Fruit fly (Drosophila melanogaster) whole organism, prepupa: ENCODE results near the gene Tl.

Source experiments
- Blimp-1 ChIP-seq: fragments of 200-800 bp; sonication (Bioruptor generic); optimal IDR thresholded peaks from 3 replicates; lab custom pipeline; 2017; ENCODE audit warnings: missing biosample characterization, missing genetic modification characterization, mild to moderate bottlenecking, moderate library complexity, missing genetic modification reagents
- CG10631 ChIP-seq: fragments of 200-800 bp; sonication (Bioruptor generic); optimal IDR thresholded peaks from 2 replicates; lab custom pipeline; 2016; ENCODE audit warnings: missing biosample characterization, missing genetic modification characterization
- CG10669 ChIP-seq: fragments of 200-800 bp; sonication (Bioruptor generic); optimal IDR thresholded peaks from 3 replicates; lab custom pipeline; 2018; ENCODE audit warnings: missing biosample characterization, mild to moderate bottlenecking, missing genetic modification characterization, moderate library complexity
- CG11294 ChIP-seq: fragments of 200-800 bp; sonication (Bioruptor generic); IDR thresholded peaks from 2 replicates; pipeline ENCODE4 v1.3.6; 2022; ENCODE audit warnings: missing biosample characterization, missing genetic modification characterization
- CG11762 ChIP-seq: fragments of 200-800 bp; sonication (Bioruptor generic); optimal IDR thresholded peaks from 3 replicates; lab custom pipeline; 2016; ENCODE audit warnings: missing biosample characterization, missing genetic modification characterization; ENCODE audit not compliant: insufficient read depth
- CG11902 ChIP-seq: fragments of 200-800 bp; sonication (Bioruptor generic); optimal IDR thresholded peaks from 3 replicates; lab custom pipeline; 2016; ENCODE audit warnings: missing biosample characterization, missing genetic modification characterization
- CG15336 ChIP-seq: fragments of 200-800 bp; sonication (Bioruptor generic); IDR thresholded peaks from 2 replicates; pipeline ENCODE4 v1.3.6; 2022; ENCODE audit warnings: missing biosample characterization, missing genetic modification characterization
- CG1621 ChIP-seq: fragments of 200-800 bp; sonication (Bioruptor generic); optimal IDR thresholded peaks from 3 replicates; lab custom pipeline; 2018; ENCODE audit warnings: missing biosample characterization, mild to moderate bottlenecking, missing genetic modification characterization
- CG16779 ChIP-seq: fragments of 200-800 bp; sonication (Bioruptor generic); optimal IDR thresholded peaks from 3 replicates; lab custom pipeline; 2017; ENCODE audit warnings: missing biosample characterization, mild to moderate bottlenecking, missing genetic modification characterization
- CG3032 ChIP-seq: fragments of 200-800 bp; optimal IDR thresholded peaks from 2 replicates; lab custom pipeline; 2019; ENCODE audit warnings: missing biosample characterization, mild to moderate bottlenecking, missing genetic modification characterization, moderate library complexity
- CG31627 ChIP-seq: fragments of 200-800 bp; sonication (Bioruptor generic); optimal IDR thresholded peaks from 3 replicates; lab custom pipeline; 2016; ENCODE audit warnings: missing biosample characterization, missing genetic modification characterization
- CG32006 ChIP-seq: fragments of 200-800 bp; sonication (Bioruptor generic); optimal IDR thresholded peaks from 3 replicates; lab custom pipeline; 2017; ENCODE audit warnings: missing biosample characterization, mild to moderate bottlenecking, missing genetic modification characterization
- CG3919 ChIP-seq: fragments of 200-800 bp; sonication (Bioruptor generic); optimal IDR thresholded peaks from 3 replicates; lab custom pipeline; 2016; ENCODE audit warnings: missing biosample characterization, missing genetic modification characterization
- CG4318 ChIP-seq: fragments of 200-800 bp; sonication (Bioruptor generic); optimal IDR thresholded peaks from 3 replicates; lab custom pipeline; 2017; ENCODE audit warnings: missing biosample characterization, mild to moderate bottlenecking, missing genetic modification characterization
- CG6163 ChIP-seq: fragments of 200-800 bp; sonication (Bioruptor generic); IDR thresholded peaks from 3 replicates; pipeline ENCODE4 v1.3.6; 2022; ENCODE audit warnings: missing biosample characterization, missing genetic modification characterization
- CG6792 ChIP-seq: fragments of 200-800 bp; sonication (Bioruptor generic); optimal IDR thresholded peaks from 3 replicates; lab custom pipeline; 2016; ENCODE audit warnings: missing biosample characterization, missing genetic modification characterization
- CG6808 ChIP-seq: fragments of 200-800 bp; sonication (Bioruptor generic); optimal IDR thresholded peaks from 3 replicates; lab custom pipeline; 2017; ENCODE audit warnings: missing biosample characterization, missing genetic modification characterization, mild to moderate bottlenecking, moderate library complexity, missing genetic modification reagents
- CG6854 ChIP-seq: fragments of 200-800 bp; sonication (Bioruptor generic); optimal IDR thresholded peaks from 2 replicates; lab custom pipeline; 2017; ENCODE audit warnings: missing biosample characterization, mild to moderate bottlenecking, missing genetic modification characterization
- CG7368 ChIP-seq: fragments of 200-800 bp; sonication (Bioruptor generic); optimal IDR thresholded peaks from 3 replicates; lab custom pipeline; 2016; ENCODE audit warnings: missing biosample characterization, missing genetic modification characterization
- CG8119 ChIP-seq: fragments of 200-800 bp; sonication (Bioruptor generic); IDR thresholded peaks from 3 replicates; pipeline ENCODE4 v1.3.6; 2022; ENCODE audit warnings: missing biosample characterization, missing genetic modification characterization
- CG8319 ChIP-seq: fragments of 200-800 bp; sonication (Bioruptor generic); optimal IDR thresholded peaks from 3 replicates; lab custom pipeline; 2016; ENCODE audit warnings: missing biosample characterization, missing genetic modification characterization
- Eip75B ChIP-seq: fragments of 200-800 bp; sonication (Bioruptor generic); optimal IDR thresholded peaks from 3 replicates; lab custom pipeline; 2016; ENCODE audit warnings: missing biosample characterization, missing genetic modification characterization
- Eip78C ChIP-seq: fragments of 200-800 bp; sonication (Bioruptor generic); peaks from one replicate; lab custom pipeline; 2016; ENCODE audit warnings: missing biosample characterization, missing genetic modification characterization
- Eip93F ChIP-seq: fragments of 200-800 bp; sonication (Bioruptor generic); optimal IDR thresholded peaks from 2 replicates; lab custom pipeline; 2016; ENCODE audit warnings: missing biosample characterization, mild to moderate bottlenecking, missing genetic modification characterization
- Ets21C ChIP-seq: fragments of 200-800 bp; sonication (Bioruptor generic); optimal IDR thresholded peaks from 3 replicates; lab custom pipeline; 2016; ENCODE audit warnings: missing biosample characterization, missing genetic modification characterization
- Hr38 ChIP-seq: sonication (Bioruptor generic); optimal IDR thresholded peaks from 2 replicates; lab custom pipeline; 2016; ENCODE audit warnings: missing biosample characterization, missing genetic modification characterization
- Hr39 ChIP-seq: fragments of 200-800 bp; sonication (Bioruptor generic); optimal IDR thresholded peaks from 2 replicates; lab custom pipeline; 2016; ENCODE audit warnings: missing biosample characterization, missing genetic modification characterization
- Hr4 ChIP-seq: fragments of 200-800 bp; sonication (Bioruptor generic); optimal IDR thresholded peaks from 3 replicates; lab custom pipeline; 2016; ENCODE audit warnings: missing biosample characterization, missing genetic modification characterization
- Lpt ChIP-seq: fragments of 200-800 bp; sonication (Bioruptor generic); optimal IDR thresholded peaks from 3 replicates; lab custom pipeline; 2016; ENCODE audit warnings: missing biosample characterization, missing genetic modification characterization
- Met ChIP-seq: fragments of 200-800 bp; sonication (Bioruptor generic); optimal IDR thresholded peaks from 3 replicates; lab custom pipeline; 2016; ENCODE audit warnings: missing biosample characterization, missing genetic modification characterization
- OdsH ChIP-seq: fragments of 200-800 bp; sonication (Bioruptor generic); optimal IDR thresholded peaks from 3 replicates; lab custom pipeline; 2016; ENCODE audit warnings: missing biosample characterization, missing genetic modification characterization
- Smox ChIP-seq: fragments of 200-800 bp; sonication (Bioruptor generic); optimal IDR thresholded peaks from 3 replicates; lab custom pipeline; 2016; ENCODE audit warnings: missing biosample characterization, missing genetic modification characterization
- Sox102F ChIP-seq: fragments of 200-800 bp; sonication (Bioruptor generic); optimal IDR thresholded peaks from 2 replicates; lab custom pipeline; 2016; ENCODE audit warnings: missing biosample characterization, mild to moderate bottlenecking, missing genetic modification characterization
- Sox14 ChIP-seq: fragments of 200-800 bp; sonication (Bioruptor generic); optimal IDR thresholded peaks from 3 replicates; lab custom pipeline; 2016; ENCODE audit warnings: missing biosample characterization, missing genetic modification characterization
- achi ChIP-seq: fragments of 200-800 bp; sonication (Bioruptor generic); optimal IDR thresholded peaks from 3 replicates; lab custom pipeline; 2016; ENCODE audit warnings: missing biosample characterization, missing genetic modification characterization
- acj6 ChIP-seq: fragments of 200-800 bp; sonication (Bioruptor generic); optimal IDR thresholded peaks from 3 replicates; lab custom pipeline; 2016; ENCODE audit warnings: missing biosample characterization, missing genetic modification characterization
- cyc ChIP-seq: fragments of 200-800 bp; sonication (Bioruptor generic); optimal IDR thresholded peaks from 3 replicates; lab custom pipeline; 2016; ENCODE audit warnings: missing biosample characterization, missing genetic modification characterization
- dac ChIP-seq: fragments of 200-800 bp; sonication (Bioruptor generic); optimal IDR thresholded peaks from 2 replicates; lab custom pipeline; 2017; ENCODE audit warnings: missing biosample characterization, mild to moderate bottlenecking, missing genetic modification characterization
- esn ChIP-seq: fragments of 200-800 bp; sonication (Bioruptor generic); optimal IDR thresholded peaks from 2 replicates; lab custom pipeline; 2016; ENCODE audit warnings: missing biosample characterization, mild to moderate bottlenecking, missing genetic modification characterization, moderate library complexity
- fd59A ChIP-seq: fragments of 200-800 bp; sonication (Bioruptor generic); optimal IDR thresholded peaks from 2 replicates; lab custom pipeline; 2017; ENCODE audit warnings: missing biosample characterization, mild to moderate bottlenecking, missing genetic modification characterization, missing genetic modification reagents
- fd85E ChIP-seq: fragments of 200-800 bp; sonication (Bioruptor generic); optimal IDR thresholded peaks from 3 replicates; lab custom pipeline; 2016; ENCODE audit warnings: missing biosample characterization, missing genetic modification characterization
- fkh ChIP-seq: fragments of 200-800 bp; sonication (Bioruptor generic); optimal IDR thresholded peaks from 3 replicates; lab custom pipeline; 2017; ENCODE audit warnings: missing biosample characterization, mild to moderate bottlenecking, missing genetic modification characterization, moderate library complexity
- lz ChIP-seq: fragments of 200-800 bp; sonication (Bioruptor generic); optimal IDR thresholded peaks from 3 replicates; lab custom pipeline; 2016; ENCODE audit warnings: missing biosample characterization, missing genetic modification characterization
- net ChIP-seq: fragments of 200-800 bp; sonication (Bioruptor generic); optimal IDR thresholded peaks from 3 replicates; lab custom pipeline; 2016; ENCODE audit warnings: missing biosample characterization, missing genetic modification characterization
- pdm3 ChIP-seq: fragments of 200-800 bp; sonication (Bioruptor generic); optimal IDR thresholded peaks from 3 replicates; lab custom pipeline; 2016; ENCODE audit warnings: missing biosample characterization, missing genetic modification characterization
- salr ChIP-seq, 2 experiments: fragments of 200-800 bp; sonication (Bioruptor generic); optimal IDR thresholded peaks; 3 replicates each; lab custom pipeline; 2016 to 2018; ENCODE audit warnings: missing biosample characterization in 2 of 2, missing genetic modification characterization in 2 of 2, mild to moderate bottlenecking in 1 of 2
- spab ChIP-seq: fragments of 200-800 bp; sonication (Bioruptor generic); optimal IDR thresholded peaks from 2 replicates; lab custom pipeline; 2017; ENCODE audit warnings: missing biosample characterization, mild to moderate bottlenecking, missing genetic modification characterization, missing genetic modification reagents
- ss ChIP-seq, 2 experiments: fragments of 200-800 bp; sonication (Bioruptor generic); optimal IDR thresholded peaks; 2 replicates in 1 of 2; 3 replicates in 1 of 2; lab custom pipeline; 2017 to 2018; ENCODE audit warnings: mild to moderate bottlenecking in 2 of 2, missing biosample characterization in 2 of 2, missing genetic modification characterization in 2 of 2, moderate library complexity in 1 of 2
- svp ChIP-seq: fragments of 200-800 bp; sonication (Bioruptor generic); peaks from one replicate; lab custom pipeline; 2016; ENCODE audit warnings: missing biosample characterization, missing genetic modification characterization
- topi ChIP-seq: fragments of 200-800 bp; sonication (Bioruptor generic); optimal IDR thresholded peaks from 3 replicates; lab custom pipeline; 2016; ENCODE audit warnings: missing biosample characterization, missing genetic modification characterization

Tl gene

dm6 chr3R:26804816-26805215 lies 6.0 kb downstream of the Tl start (continued):
- no peak for TF ChIP-seq acj6 (GFP tag; lab: Kevin White, UChicago)

dm6 chr3R:26821117-26821516 lies 22.3 kb downstream of the Tl start:
- peak; percentile 69 for TF ChIP-seq CG3032 (tag; lab: Kevin White, UChicago)
- TF ChIP-seq CG11902 (GFP tag; lab: Kevin White, UChicago), result peak; percentile 72
- TF ChIP-seq CG7368 (GFP tag; lab: Kevin White, UChicago), result peak; percentile 81
- TF ChIP-seq CG4318 (GFP tag; lab: Kevin White, UChicago), result peak; percentile 44
- TF ChIP-seq CG1621 (tag; lab: Kevin White, UChicago), result peak; percentile 68
- peak; percentile 88 for TF ChIP-seq Hr39
- peak; percentile 42; the same call in 1 of the 2 replicates for TF ChIP-seq CG11294 (GFP tag; lab: Robert Waterston, UW)
- peak; percentile 78 for TF ChIP-seq Smox (GFP tag; lab: Kevin White, UChicago)
- TF ChIP-seq Sox14 (GFP tag; lab: Kevin White, UChicago), result peak; percentile 83
- TF ChIP-seq CG6808, result peak; percentile 68
- TF ChIP-seq OdsH (GFP tag; lab: Kevin White, UChicago), result peak; percentile 82
- peak; percentile 47 to 52 for TF ChIP-seq salr (GFP tag; optimal IDR thresholded peaks at IDR 0.05; lab: Kevin White, UChicago)
- peak; percentile 62 for TF ChIP-seq fd59A (GFP tag; lab: Kevin White, UChicago)
- TF ChIP-seq Eip93F (GFP tag; lab: Kevin White, UChicago), result no peak
- TF ChIP-seq Lpt (GFP tag; lab: Kevin White, UChicago), result peak; percentile 39
- peak; percentile 85 for TF ChIP-seq cyc (GFP tag; lab: Kevin White, UChicago)
- TF ChIP-seq topi (GFP tag; lab: Kevin White, UChicago), result peak; percentile 83
- TF ChIP-seq pdm3, result peak; percentile 80
- TF ChIP-seq Met, result peak; percentile 83
- peak; percentile 43 for TF ChIP-seq fd85E (GFP tag; lab: Kevin White, UChicago)
- peak; percentile 88 for TF ChIP-seq CG6163 (GFP tag; lab: Robert Waterston, UW)
- peak; percentile 93 for TF ChIP-seq svp
- no peak for TF ChIP-seq Hr38 (GFP tag; lab: Kevin White, UChicago)
- TF ChIP-seq achi, result peak; percentile 79
- peak; percentile 70 for TF ChIP-seq ss (GFP tag; optimal IDR thresholded peaks at IDR 0.05; lab: Kevin White, UChicago)
- TF ChIP-seq acj6 (GFP tag; lab: Kevin White, UChicago), result peak; percentile 83
- peak; percentile 84 for TF ChIP-seq esn
- TF ChIP-seq CG8319 (GFP tag; lab: Kevin White, UChicago), result peak; percentile 61
- peak; percentile 81 for TF ChIP-seq CG6792 (GFP tag; lab: Kevin White, UChicago)
- TF ChIP-seq CG11762 (GFP tag; lab: Kevin White, UChicago), result peak; percentile 56
- TF ChIP-seq Sox102F (GFP tag; lab: Kevin White, UChicago), result peak; percentile 78
- TF ChIP-seq Hr4 (GFP tag; lab: Kevin White, UChicago), result peak; percentile 70
- TF ChIP-seq CG32006, result peak; percentile 67
- TF ChIP-seq CG8119 (GFP tag; lab: Robert Waterston, UW), result peak; percentile 53; the same call in 1 of the 3 replicates
- TF ChIP-seq net, result peak; percentile 65
- TF ChIP-seq CG10669, result peak; percentile 66
- TF ChIP-seq Blimp-1 (GFP tag; lab: Kevin White, UChicago), result peak; percentile 42
- peak; percentile 35 for TF ChIP-seq dac (GFP tag; lab: Kevin White, UChicago)
- TF ChIP-seq Eip78C (GFP tag; lab: Kevin White, UChicago), result peak; percentile 92
- TF ChIP-seq CG3919 (GFP tag; lab: Kevin White, UChicago), result peak; percentile 86
- TF ChIP-seq CG10631 (GFP tag; lab: Kevin White, UChicago), result peak; percentile 72
- peak; percentile 15 for TF ChIP-seq CG16779 (tag; lab: Kevin White, UChicago)
- no peak for TF ChIP-seq fkh (GFP tag; lab: Kevin White, UChicago)
- peak; percentile 62; the same call in 1 of the 2 replicates for TF ChIP-seq CG15336
- TF ChIP-seq lz (GFP tag; lab: Kevin White, UChicago), result peak; percentile 79
- peak; percentile 72 for TF ChIP-seq spab (GFP tag; lab: Kevin White, UChicago)
- peak; percentile 82 for TF ChIP-seq CG31627 (GFP tag; lab: Kevin White, UChicago)
- peak; percentile 19 for TF ChIP-seq CG6854 (GFP tag; lab: Kevin White, UChicago)
- TF ChIP-seq Ets21C (GFP tag; lab: Kevin White, UChicago), result peak; percentile 78
- TF ChIP-seq Eip75B, result peak; percentile 66
